Worm (Caenorhabditis elegans) whole organism, L4/young adult: ENCODE data around the gene col-149.

Experiments
- W03F9.2 ChIP-seq: fragments of 150-350 bp; optimal IDR thresholded peaks from 2 replicates; lab custom pipeline; 2014; ENCODE audit warnings: missing biosample characterization, missing genetic modification characterization
- dao-5 ChIP-seq: sonication (generic microtip); optimal IDR thresholded peaks from 2 replicates; lab custom pipeline; 2016; ENCODE audit warnings: missing genotype, missing genetic modification characterization, moderate library complexity, missing compliant biosample characterization
- him-1 ChIP-seq: sonication (generic microtip); optimal IDR thresholded peaks from 2 replicates; lab custom pipeline; 2016; ENCODE audit warnings: missing genotype, missing genetic modification reagents, missing genetic modification characterization, missing compliant biosample characterization

- TF ChIP-seq him-1 (tag; lab: Kevin White, UChicago) (no peak), dao-5 (tag; lab: Kevin White, UChicago) (no peak), W03F9.2 (tag; lab: Kevin White, UChicago) (no peak)
Measured at ce11 chrV:10244018-10244720, 48.5 kb downstream of the col-149 start.
